Fruit fly (Drosophila melanogaster) whole organism, prepupa: ENCODE data around the gene CG34268.
A peak's percentile ranks its signal among the peaks of the same experiment; 100 is the strongest.

Experiments used
- Blimp-1 ChIP-seq: fragments of 200-800 bp; sonication (Bioruptor generic); optimal IDR thresholded peaks from 3 replicates; lab custom pipeline; 2017; ENCODE audit warnings: missing biosample characterization, missing genetic modification characterization, mild to moderate bottlenecking, moderate library complexity, missing genetic modification reagents
- CG10669 ChIP-seq: fragments of 200-800 bp; sonication (Bioruptor generic); optimal IDR thresholded peaks from 3 replicates; lab custom pipeline; 2018; ENCODE audit warnings: missing biosample characterization, mild to moderate bottlenecking, missing genetic modification characterization, moderate library complexity
- CG11294 ChIP-seq: fragments of 200-800 bp; sonication (Bioruptor generic); IDR thresholded peaks from 2 replicates; pipeline ENCODE4 v1.3.6; 2022; ENCODE audit warnings: missing biosample characterization, missing genetic modification characterization
- CG11902 ChIP-seq: fragments of 200-800 bp; sonication (Bioruptor generic); optimal IDR thresholded peaks from 3 replicates; lab custom pipeline; 2016; ENCODE audit warnings: missing biosample characterization, missing genetic modification characterization
- CG15336 ChIP-seq: fragments of 200-800 bp; sonication (Bioruptor generic); IDR thresholded peaks from 2 replicates; pipeline ENCODE4 v1.3.6; 2022; ENCODE audit warnings: missing biosample characterization, missing genetic modification characterization
- CG1621 ChIP-seq: fragments of 200-800 bp; sonication (Bioruptor generic); optimal IDR thresholded peaks from 3 replicates; lab custom pipeline; 2018; ENCODE audit warnings: missing biosample characterization, mild to moderate bottlenecking, missing genetic modification characterization
- CG16779 ChIP-seq: fragments of 200-800 bp; sonication (Bioruptor generic); optimal IDR thresholded peaks from 3 replicates; lab custom pipeline; 2017; ENCODE audit warnings: missing biosample characterization, mild to moderate bottlenecking, missing genetic modification characterization
- CG3032 ChIP-seq: fragments of 200-800 bp; optimal IDR thresholded peaks from 2 replicates; lab custom pipeline; 2019; ENCODE audit warnings: missing biosample characterization, mild to moderate bottlenecking, missing genetic modification characterization, moderate library complexity
- CG34406 ChIP-seq: fragments of 200-800 bp; sonication (Bioruptor generic); optimal IDR thresholded peaks from 3 replicates; lab custom pipeline; 2016; ENCODE audit warnings: missing biosample characterization, missing genetic modification characterization
- CG4318 ChIP-seq: fragments of 200-800 bp; sonication (Bioruptor generic); optimal IDR thresholded peaks from 3 replicates; lab custom pipeline; 2017; ENCODE audit warnings: missing biosample characterization, mild to moderate bottlenecking, missing genetic modification characterization
- CG6163 ChIP-seq: fragments of 200-800 bp; sonication (Bioruptor generic); IDR thresholded peaks from 3 replicates; pipeline ENCODE4 v1.3.6; 2022; ENCODE audit warnings: missing biosample characterization, missing genetic modification characterization
- CG6792 ChIP-seq: fragments of 200-800 bp; sonication (Bioruptor generic); optimal IDR thresholded peaks from 3 replicates; lab custom pipeline; 2016; ENCODE audit warnings: missing biosample characterization, missing genetic modification characterization
- CG6808 ChIP-seq: fragments of 200-800 bp; sonication (Bioruptor generic); optimal IDR thresholded peaks from 3 replicates; lab custom pipeline; 2017; ENCODE audit warnings: missing biosample characterization, missing genetic modification characterization, mild to moderate bottlenecking, moderate library complexity, missing genetic modification reagents
- CG6854 ChIP-seq: fragments of 200-800 bp; sonication (Bioruptor generic); optimal IDR thresholded peaks from 2 replicates; lab custom pipeline; 2017; ENCODE audit warnings: missing biosample characterization, mild to moderate bottlenecking, missing genetic modification characterization
- CG8119 ChIP-seq: fragments of 200-800 bp; sonication (Bioruptor generic); IDR thresholded peaks from 3 replicates; pipeline ENCODE4 v1.3.6; 2022; ENCODE audit warnings: missing biosample characterization, missing genetic modification characterization
- CG8319 ChIP-seq: fragments of 200-800 bp; sonication (Bioruptor generic); optimal IDR thresholded peaks from 3 replicates; lab custom pipeline; 2016; ENCODE audit warnings: missing biosample characterization, missing genetic modification characterization
- CG9139 ChIP-seq: fragments of 200-800 bp; sonication (Bioruptor generic); optimal IDR thresholded peaks from 3 replicates; lab custom pipeline; 2017; ENCODE audit warnings: missing biosample characterization, mild to moderate bottlenecking, missing genetic modification characterization
- Eip93F ChIP-seq: fragments of 200-800 bp; sonication (Bioruptor generic); optimal IDR thresholded peaks from 2 replicates; lab custom pipeline; 2016; ENCODE audit warnings: missing biosample characterization, mild to moderate bottlenecking, missing genetic modification characterization
- Ets21C ChIP-seq: fragments of 200-800 bp; sonication (Bioruptor generic); optimal IDR thresholded peaks from 3 replicates; lab custom pipeline; 2016; ENCODE audit warnings: missing biosample characterization, missing genetic modification characterization
- Ets96B ChIP-seq: fragments of 200-800 bp; optimal IDR thresholded peaks from 2 replicates; lab custom pipeline; 2019; ENCODE audit warnings: missing biosample characterization, mild to moderate bottlenecking, missing genetic modification characterization, moderate library complexity
- Gug ChIP-seq: fragments of 200-800 bp; sonication (Bioruptor generic); IDR thresholded peaks from 2 replicates; pipeline ENCODE4 v1.3.6; 2022; ENCODE audit warnings: missing biosample characterization, missing genetic modification characterization
- Hr38 ChIP-seq: sonication (Bioruptor generic); optimal IDR thresholded peaks from 2 replicates; lab custom pipeline; 2016; ENCODE audit warnings: missing biosample characterization, missing genetic modification characterization
- Hr39 ChIP-seq: fragments of 200-800 bp; sonication (Bioruptor generic); optimal IDR thresholded peaks from 2 replicates; lab custom pipeline; 2016; ENCODE audit warnings: missing biosample characterization, missing genetic modification characterization
- Hr4 ChIP-seq: fragments of 200-800 bp; sonication (Bioruptor generic); optimal IDR thresholded peaks from 3 replicates; lab custom pipeline; 2016; ENCODE audit warnings: missing biosample characterization, missing genetic modification characterization
- Lpt ChIP-seq: fragments of 200-800 bp; sonication (Bioruptor generic); optimal IDR thresholded peaks from 3 replicates; lab custom pipeline; 2016; ENCODE audit warnings: missing biosample characterization, missing genetic modification characterization
- Smox ChIP-seq: fragments of 200-800 bp; sonication (Bioruptor generic); optimal IDR thresholded peaks from 3 replicates; lab custom pipeline; 2016; ENCODE audit warnings: missing biosample characterization, missing genetic modification characterization
- Sox14 ChIP-seq: fragments of 200-800 bp; sonication (Bioruptor generic); optimal IDR thresholded peaks from 3 replicates; lab custom pipeline; 2016; ENCODE audit warnings: missing biosample characterization, missing genetic modification characterization
- Sox15 ChIP-seq: fragments of 200-800 bp; sonication (Bioruptor generic); optimal IDR thresholded peaks from 3 replicates; lab custom pipeline; 2016; ENCODE audit warnings: missing biosample characterization, missing genetic modification characterization
- achi ChIP-seq: fragments of 200-800 bp; sonication (Bioruptor generic); optimal IDR thresholded peaks from 3 replicates; lab custom pipeline; 2016; ENCODE audit warnings: missing biosample characterization, missing genetic modification characterization
- acj6 ChIP-seq: fragments of 200-800 bp; sonication (Bioruptor generic); optimal IDR thresholded peaks from 3 replicates; lab custom pipeline; 2016; ENCODE audit warnings: missing biosample characterization, missing genetic modification characterization
- dsx ChIP-seq: fragments of 200-800 bp; optimal IDR thresholded peaks from 3 replicates; lab custom pipeline; 2019; ENCODE audit warnings: missing biosample characterization, mild to moderate bottlenecking, missing genetic modification characterization, moderate library complexity; ENCODE audit not compliant: poor library complexity, severe bottlenecking
- eg ChIP-seq: fragments of 200-800 bp; sonication (Bioruptor generic); IDR thresholded peaks from 3 replicates; pipeline ENCODE4 v1.3.6; 2022; ENCODE audit warnings: missing biosample characterization, missing genetic modification characterization
- esn ChIP-seq: fragments of 200-800 bp; sonication (Bioruptor generic); optimal IDR thresholded peaks from 2 replicates; lab custom pipeline; 2016; ENCODE audit warnings: missing biosample characterization, mild to moderate bottlenecking, missing genetic modification characterization, moderate library complexity
- fd59A ChIP-seq: fragments of 200-800 bp; sonication (Bioruptor generic); optimal IDR thresholded peaks from 2 replicates; lab custom pipeline; 2017; ENCODE audit warnings: missing biosample characterization, mild to moderate bottlenecking, missing genetic modification characterization, missing genetic modification reagents
- fkh ChIP-seq: fragments of 200-800 bp; sonication (Bioruptor generic); optimal IDR thresholded peaks from 3 replicates; lab custom pipeline; 2017; ENCODE audit warnings: missing biosample characterization, mild to moderate bottlenecking, missing genetic modification characterization, moderate library complexity
- net ChIP-seq: fragments of 200-800 bp; sonication (Bioruptor generic); optimal IDR thresholded peaks from 3 replicates; lab custom pipeline; 2016; ENCODE audit warnings: missing biosample characterization, missing genetic modification characterization
- pdm3 ChIP-seq: fragments of 200-800 bp; sonication (Bioruptor generic); optimal IDR thresholded peaks from 3 replicates; lab custom pipeline; 2016; ENCODE audit warnings: missing biosample characterization, missing genetic modification characterization
- ss ChIP-seq, 2 experiments: fragments of 200-800 bp; sonication (Bioruptor generic); optimal IDR thresholded peaks; 2 replicates in 1 of 2; 3 replicates in 1 of 2; lab custom pipeline; 2017 to 2018; ENCODE audit warnings: mild to moderate bottlenecking in 2 of 2, missing biosample characterization in 2 of 2, missing genetic modification characterization in 2 of 2, moderate library complexity in 1 of 2
- svp ChIP-seq: fragments of 200-800 bp; sonication (Bioruptor generic); peaks from one replicate; lab custom pipeline; 2016; ENCODE audit warnings: missing biosample characterization, missing genetic modification characterization
- topi ChIP-seq: fragments of 200-800 bp; sonication (Bioruptor generic); optimal IDR thresholded peaks from 3 replicates; lab custom pipeline; 2016; ENCODE audit warnings: missing biosample characterization, missing genetic modification characterization

Gene CG34268

dm6 chr3L:511755-512209, 11.0 kb downstream of the CG34268 start (continued):
- no peak for TF ChIP-seq CG10669 (GFP tag; lab: Kevin White, UChicago)

- TF ChIP-seq acj6 (GFP tag; lab: Kevin White, UChicago) (no peak), dsx (GFP tag; lab: Kevin White, UChicago) (no peak)
Measured at dm6 chr3L:513656-514055, 12.9 kb downstream of the CG34268 start.

DNA sequence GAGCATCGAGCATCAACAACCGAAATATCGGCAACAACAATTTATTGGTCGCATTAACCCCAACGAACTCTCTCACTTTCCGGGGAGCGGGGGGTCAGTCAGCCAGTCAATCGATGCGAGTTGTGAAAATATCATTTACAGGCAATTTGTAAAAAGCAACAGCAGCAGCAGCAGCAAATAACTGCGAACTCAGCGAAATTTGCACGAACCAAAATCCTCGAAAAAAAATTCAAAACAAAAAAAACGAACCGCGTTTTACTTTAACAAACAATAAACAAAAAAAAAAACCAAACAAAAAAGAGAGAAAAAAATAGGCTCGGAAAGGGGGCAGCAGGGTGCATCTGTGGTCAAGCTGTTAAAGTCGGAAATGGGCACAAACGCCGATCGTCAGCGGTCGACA, 14.8 kb downstream of the CG34268 start:
- TF ChIP-seq CG6163 (GFP tag; lab: Robert Waterston, UW), result no peak
- no peak for TF ChIP-seq Lpt (GFP tag; lab: Kevin White, UChicago)
- no peak for TF ChIP-seq CG15336 (GFP tag; lab: Robert Waterston, UW)
- no peak for TF ChIP-seq acj6 (GFP tag; lab: Kevin White, UChicago)
- no peak for TF ChIP-seq Blimp-1 (GFP tag; lab: Kevin White, UChicago)
- TF ChIP-seq eg, result 0 out of 3 replicates have a peak, but pooled peaks have one; percentile 16
- peak; percentile 16 for TF ChIP-seq CG6854
- TF ChIP-seq CG4318 (GFP tag; lab: Kevin White, UChicago), result no peak

dm6 chr3L:516544-516943, 15.8 kb downstream of the CG34268 start:
- no peak for TF ChIP-seq svp (GFP tag; lab: Kevin White, UChicago)
- TF ChIP-seq CG6792 (GFP tag; lab: Kevin White, UChicago), result no peak
- TF ChIP-seq Sox15 (GFP tag; lab: Kevin White, UChicago), result no peak
- TF ChIP-seq CG1621 (tag; lab: Kevin White, UChicago), result no peak
- TF ChIP-seq CG16779 (tag; lab: Kevin White, UChicago), result no peak
- no peak for TF ChIP-seq Smox (GFP tag; lab: Kevin White, UChicago)
- no peak for TF ChIP-seq CG6808
- TF ChIP-seq Ets96B (tag; lab: Kevin White, UChicago), result no peak
- no peak for TF ChIP-seq net
- no peak for TF ChIP-seq achi (GFP tag; lab: Kevin White, UChicago)
- no peak for TF ChIP-seq Hr38
- TF ChIP-seq dsx (GFP tag; lab: Kevin White, UChicago), result no peak
- no peak for TF ChIP-seq esn (GFP tag; lab: Kevin White, UChicago)
- TF ChIP-seq CG3032 (tag; lab: Kevin White, UChicago), result no peak
- no peak for TF ChIP-seq Hr39 (GFP tag; lab: Kevin White, UChicago)
- TF ChIP-seq CG8319 (GFP tag; lab: Kevin White, UChicago), result no peak
- TF ChIP-seq Blimp-1 (GFP tag; lab: Kevin White, UChicago), result no peak

- no peak for TF ChIP-seq CG8319 (GFP tag; lab: Kevin White, UChicago)
- peak; percentile 14 for TF ChIP-seq Sox14 (GFP tag; lab: Kevin White, UChicago)
- peak; percentile 36 for TF ChIP-seq net
- peak; percentile 58 for TF ChIP-seq achi (GFP tag; lab: Kevin White, UChicago)
- TF ChIP-seq Smox (GFP tag; lab: Kevin White, UChicago), result no peak
- no peak for TF ChIP-seq Hr38
- no peak for TF ChIP-seq CG11902 (GFP tag; lab: Kevin White, UChicago)
- TF ChIP-seq fd59A (GFP tag; lab: Kevin White, UChicago), result no peak
- no peak for TF ChIP-seq fkh
- peak; percentile 91 for TF ChIP-seq CG8119 (GFP tag; lab: Robert Waterston, UW)
- no peak for TF ChIP-seq CG6808
- no peak for TF ChIP-seq CG9139 (GFP tag; lab: Kevin White, UChicago)
- no peak for TF ChIP-seq CG6792 (GFP tag; lab: Kevin White, UChicago)
- no peak for TF ChIP-seq ss (GFP tag; optimal IDR thresholded peaks at IDR 0.05; lab: Kevin White, UChicago)
- peak; percentile 86 for TF ChIP-seq Hr4
- TF ChIP-seq pdm3 (GFP tag; lab: Kevin White, UChicago), result peak; percentile 32
- TF ChIP-seq CG3032 (tag; lab: Kevin White, UChicago), result peak; percentile 13
- no peak for TF ChIP-seq dsx (GFP tag; lab: Kevin White, UChicago)
- peak; percentile 6 for TF ChIP-seq topi
- peak; percentile 70 for TF ChIP-seq Gug (GFP tag; lab: Robert Waterston, UW)
- peak; percentile 62; the same call in 2 of the 3 replicates for TF ChIP-seq CG6163 (GFP tag; lab: Robert Waterston, UW)
- 0 out of 2 replicates have a peak, but pooled peaks have one; percentile 15 for TF ChIP-seq CG11294 (GFP tag; lab: Robert Waterston, UW)
- no peak for TF ChIP-seq Blimp-1 (GFP tag; lab: Kevin White, UChicago)
- peak; percentile 85 for TF ChIP-seq eg
- no peak for TF ChIP-seq CG6854
- no peak for TF ChIP-seq Ets21C
- TF ChIP-seq Eip93F, result no peak
- TF ChIP-seq CG34406 (GFP tag; lab: Kevin White, UChicago), result no peak
Measured at dm6 chr3L:516948-517599, 16.3 kb downstream of the CG34268 start.
